Worm (Caenorhabditis elegans): Measurements from ENCODE around the gene arrd-5.

arrd-5 gene

DNA sequence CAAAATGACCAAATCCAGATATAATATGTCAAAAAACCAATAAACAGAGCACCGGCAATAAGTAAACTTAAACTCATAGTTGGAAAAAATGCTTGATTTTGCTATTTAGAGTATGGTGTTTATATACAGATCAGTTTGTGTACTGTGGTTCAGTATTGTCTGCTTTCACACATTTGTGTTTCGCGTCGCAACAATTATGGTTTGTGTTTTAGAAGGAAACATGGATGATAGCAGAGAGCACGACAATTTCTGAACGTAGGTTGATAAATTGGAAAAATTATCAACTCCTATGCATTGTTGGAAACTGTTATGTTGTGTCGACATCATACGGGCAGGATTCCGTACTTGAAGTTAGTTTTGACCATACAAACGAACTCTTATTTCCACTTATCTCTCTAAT, 37.4 kb upstream of the arrd-5 start, which contains the start of gene cyp-13A4:
TSS of gene cyp-13A4 (minus strand) at position 77 of the 400 bp plus-strand sequence.
- TF ChIP-seq hlh-8 (tag; optimal IDR thresholded peaks at IDR 0.05) (no peak), pat-9 (tag; optimal IDR thresholded peaks at IDR 0.05) (no peak), hlh-30 (tag; optimal IDR thresholded peaks at IDR 0.05; ENCODE audit: insufficient read depth) (no peak)

- TF ChIP-seq ceh-9 (tag; optimal IDR thresholded peaks at IDR 0.05) = no peak
- no peak for TF ChIP-seq pax-1 (tag; optimal IDR thresholded peaks at IDR 0.05)
- TF ChIP-seq ref-2 (tag; optimal IDR thresholded peaks at IDR 0.05) = no peak
- no peak for TF ChIP-seq K02D7.2 (tag; optimal IDR thresholded peaks at IDR 0.05)
- TF ChIP-seq pqm-1 (tag; optimal IDR thresholded peaks at IDR 0.05) = no peak
- TF ChIP-seq odd-2 (tag; optimal IDR thresholded peaks at IDR 0.05) = no peak
- no peak for TF ChIP-seq eyg-1 (tag; optimal IDR thresholded peaks at IDR 0.05)
- no peak for TF ChIP-seq dve-1 (tag; optimal IDR thresholded peaks at IDR 0.05)
Measured at ce11 chrII:9800251-9800650, 34.8 kb upstream of the arrd-5 start, which contains the start of gene cyp-13A5. Gene cyp-13A5 (minus strand): TSS chrII:9800362.

DNA sequence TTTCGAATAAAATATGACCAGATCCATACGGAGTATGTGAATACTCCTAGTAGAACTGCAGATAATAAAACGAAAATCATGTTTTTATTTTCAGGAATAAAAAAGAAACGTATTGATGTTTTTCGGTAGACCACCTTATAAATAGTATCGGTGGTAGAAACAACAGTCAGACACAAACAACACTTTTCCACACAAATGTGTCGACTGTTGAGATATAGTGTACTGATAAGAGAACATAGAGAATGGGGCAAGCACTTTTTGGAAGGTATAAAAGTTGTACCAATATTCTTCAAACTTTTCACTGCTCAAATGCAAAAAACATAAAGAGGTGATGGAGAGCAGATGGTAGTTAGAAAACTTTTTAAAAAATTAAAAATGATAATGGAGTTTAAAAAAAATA, 32.4 kb upstream of the arrd-5 start, which contains the start of gene cyp-13A6:
TSS of gene cyp-13A6 (minus strand) at position 180 of the 400 bp plus-strand sequence.
- TF ChIP-seq nfya-1 (tag; optimal IDR thresholded peaks at IDR 0.05) = no peak
- TF ChIP-seq fkh-10 (GFP tag; optimal IDR thresholded peaks at IDR 0.05) = no peak
- TF ChIP-seq sox-4 (tag; optimal IDR thresholded peaks at IDR 0.05) = no peak
- TF ChIP-seq C08G9.2 (tag; optimal IDR thresholded peaks at IDR 0.05) = no peak
- TF ChIP-seq C38D4.7 (GFP tag; optimal IDR thresholded peaks at IDR 0.05) = no peak
- TF ChIP-seq zip-5 (tag; optimal IDR thresholded peaks at IDR 0.05) = no peak
- TF ChIP-seq ceh-34 (tag; optimal IDR thresholded peaks at IDR 0.05) = no peak

- TF ChIP-seq hlh-13 (GFP tag; optimal IDR thresholded peaks at IDR 0.05) = no peak
- no peak for TF ChIP-seq dmd-4 (tag; optimal IDR thresholded peaks at IDR 0.05; ENCODE audit: borderline replicate concordance)
- TF ChIP-seq nhr-232 (tag; optimal IDR thresholded peaks at IDR 0.05) = no peak
- TF ChIP-seq lim-6 (tag; optimal IDR thresholded peaks at IDR 0.05) = no peak
- TF ChIP-seq sdc-2 (tag; optimal IDR thresholded peaks at IDR 0.05) = no peak
- no peak for TF ChIP-seq eyg-1 (tag; optimal IDR thresholded peaks at IDR 0.05)
- no peak for TF ChIP-seq tbx-2 (tag; optimal IDR thresholded peaks at IDR 0.05)
- no peak for TF ChIP-seq hlh-30 (tag; optimal IDR thresholded peaks at IDR 0.05; ENCODE audit: insufficient read depth)
Measured at ce11 chrII:9803320-9803719, 31.7 kb upstream of the arrd-5 start, which contains the start of gene cyp-13A7. Gene cyp-13A7 (plus strand): TSS chrII:9803620.

DNA sequence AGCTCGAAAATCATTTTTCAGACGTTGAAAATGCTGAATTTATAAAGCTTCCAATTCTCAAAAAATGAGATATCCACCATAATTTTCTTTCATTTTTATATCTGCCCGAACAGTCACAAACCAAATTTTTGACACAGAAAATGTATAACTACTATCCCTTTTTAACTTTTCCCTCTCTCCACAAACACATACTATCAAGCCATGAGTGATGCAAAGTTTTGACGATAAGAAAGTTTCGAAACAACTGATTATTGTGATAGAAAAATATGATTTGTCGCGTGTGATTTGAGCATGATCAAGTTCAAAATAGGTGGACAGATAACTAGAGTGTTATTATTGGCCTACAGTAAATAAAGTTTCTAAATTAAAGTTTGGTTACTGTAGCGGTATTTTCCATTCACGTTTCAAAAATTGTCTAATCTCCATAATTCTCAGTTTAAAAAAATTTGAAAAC, 27.5 kb upstream of the arrd-5 start, which contains the start of gene cyp-13A8:
TSS of gene cyp-13A8 (minus strand) at position 51 of the 454 bp plus-strand sequence.
- TF ChIP-seq ceh-18 (tag; optimal IDR thresholded peaks at IDR 0.05) (no peak), elt-2 (tag; optimal IDR thresholded peaks at IDR 0.05) (peak; percentile 32)

- no peak for TF ChIP-seq fkh-6 (tag; optimal IDR thresholded peaks at IDR 0.05)
- no peak for TF ChIP-seq unc-86 (tag; optimal IDR thresholded peaks at IDR 0.05)
- TF ChIP-seq sdc-2 (tag; optimal IDR thresholded peaks at IDR 0.05) = no peak
- TF ChIP-seq pha-2 (tag; optimal IDR thresholded peaks at IDR 0.05) = no peak
- no peak for TF ChIP-seq nfya-1 (tag; optimal IDR thresholded peaks at IDR 0.05)
- TF ChIP-seq ets-4 (tag; optimal IDR thresholded peaks at IDR 0.05) = no peak
- TF ChIP-seq Y22D7AL.16 (tag; optimal IDR thresholded peaks at IDR 0.05) = no peak
- no peak for TF ChIP-seq ceh-9 (tag; optimal IDR thresholded peaks at IDR 0.05)
- no peak for TF ChIP-seq ttx-3 (tag; optimal IDR thresholded peaks at IDR 0.05)
- TF ChIP-seq hlh-6 (tag; optimal IDR thresholded peaks at IDR 0.05) = no peak
Measured at ce11 chrII:9826946-9827345, 8.1 kb upstream of the arrd-5 start.

Measured in whole organism, late embryonic.